Worm (Caenorhabditis elegans) whole organism, L4 larva: ENCODE measurements around the gene clpr-2.

Experiments used
- T20F7.1 ChIP-seq: fragments of 200-800 bp; sonication (Bioruptor generic); optimal IDR thresholded peaks from 2 replicates; lab custom pipeline; 2018; ENCODE audit warnings: mild to moderate bottlenecking, missing genetic modification characterization, missing compliant biosample characterization
- ceh-20 ChIP-seq: fragments of 200-800 bp; sonication (Bioruptor generic); IDR thresholded peaks from 2 replicates; pipeline ENCODE4 v1.3.6; 2022; ENCODE audit warnings: missing genetic modification reagents, missing genetic modification characterization, missing compliant biosample characterization
- zip-2 ChIP-seq: fragments of 150-350 bp; optimal IDR thresholded peaks from 2 replicates; lab custom pipeline; 2014; ENCODE audit warnings: missing biosample characterization, missing genetic modification characterization

- no peak for TF ChIP-seq T20F7.1 (GFP tag; lab: Kevin White, UChicago)
- TF ChIP-seq ceh-20 (GFP tag; lab: Robert Waterston, UW): no peak
- TF ChIP-seq zip-2 (tag; lab: Kevin White, UChicago): no peak
Measured at ce11 chrII:1228943-1229342, 29.8 kb upstream of the clpr-2 start.
